Worm (Caenorhabditis elegans): ENCODE data around the gene ZC239.5.

- no peak for TF ChIP-seq flt-1 (GFP tag; IDR thresholded peaks at IDR 0.05)
- no peak for TF ChIP-seq hmbx-1 (tag; optimal IDR thresholded peaks at IDR 0.05)
- no peak for TF ChIP-seq tbx-37 (GFP tag; conservative IDR thresholded peaks at IDR 0.05)
- TF ChIP-seq aly-1 (tag; optimal IDR thresholded peaks at IDR 0.05) = no peak
- no peak for TF ChIP-seq tra-4 (tag; optimal IDR thresholded peaks at IDR 0.05)
- TF ChIP-seq ama-1 (optimal IDR thresholded peaks at IDR 0.05) = no peak
- no peak for TF ChIP-seq pes-1 (GFP tag; IDR thresholded peaks at IDR 0.05)
- TF ChIP-seq scrt-1 (GFP tag; IDR thresholded peaks at IDR 0.05) = no peak
- TF ChIP-seq B0310.2 (tag; optimal IDR thresholded peaks at IDR 0.05) = no peak
- no peak for TF ChIP-seq ceh-36 (tag; optimal IDR thresholded peaks at IDR 0.05)
- no peak for TF ChIP-seq hmg-4 (GFP tag; optimal IDR thresholded peaks at IDR 0.05)
- no peak for TF ChIP-seq F13C5.2 (tag; optimal IDR thresholded peaks at IDR 0.05)
- TF ChIP-seq sea-1 (GFP tag; conservative IDR thresholded peaks at IDR 0.05) = no peak
Observed at ce11 chrII:3250195-3250594, 39.7 kb downstream of the ZC239.5 start.

All from whole organism, early embryonic.